Worm (Caenorhabditis elegans) whole organism, L3 larva: ENCODE results near the gene Y41D4B.24.

Experiments used
- R02D3.7 ChIP-seq: fragments of 150-350 bp; optimal IDR thresholded peaks from 2 replicates; lab custom pipeline; 2014; ENCODE audit warnings: missing biosample characterization, missing genetic modification characterization
- nhr-12 ChIP-seq: fragments of 150-350 bp; optimal IDR thresholded peaks from 2 replicates; lab custom pipeline; 2014; ENCODE audit warnings: missing biosample characterization, missing genetic modification characterization
- sea-2 ChIP-seq: fragments of 150-350 bp; sonication (generic microtip); optimal IDR thresholded peaks from 4 replicates; lab custom pipeline; 2014; ENCODE audit warnings: missing biosample characterization, missing genetic modification reagents, missing genetic modification characterization

DNA sequence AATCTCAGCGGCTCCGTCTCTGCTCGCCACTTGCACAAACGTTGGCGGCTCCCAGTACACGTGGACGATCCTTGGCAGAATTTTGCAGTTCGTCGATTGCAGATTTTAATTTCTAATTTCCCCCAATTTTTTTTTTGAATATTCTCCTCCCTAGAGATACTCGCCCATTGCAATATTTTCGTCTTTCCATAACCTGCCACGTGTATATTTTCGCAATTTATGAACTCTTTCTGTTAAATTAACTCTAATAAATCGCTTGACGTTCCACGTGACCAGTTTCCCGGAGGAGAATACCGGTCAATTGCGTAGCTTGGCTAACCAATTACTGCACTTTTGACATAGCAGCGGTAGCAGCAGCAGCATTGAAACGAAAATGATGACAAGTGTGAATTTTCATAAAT, 26.5 kb upstream of the Y41D4B.24 start:
- TF ChIP-seq sea-2 (GFP tag; lab: Kevin White, UChicago), result no peak
- TF ChIP-seq R02D3.7 (tag; lab: Kevin White, UChicago), result no peak
- TF ChIP-seq nhr-12 (tag; lab: Kevin White, UChicago), result no peak
